Worm (Caenorhabditis elegans) whole organism, midembryonic: ENCODE measurements around the gene cyp-33B1.

ENCODE experiments used
- T22C8.4 ChIP-seq: fragments of 200-800 bp; sonication (Bioruptor generic); IDR thresholded peaks from 2 replicates; pipeline ENCODE4 v1.3.6; 2022; ENCODE audit warnings: missing genetic modification characterization, missing compliant biosample characterization
- cog-1 ChIP-seq: sonication (generic microtip); optimal IDR thresholded peaks from 2 replicates; lab custom pipeline; 2016; ENCODE audit warnings: missing genetic modification characterization, missing compliant biosample characterization
- flt-1 ChIP-seq: fragments of 200-800 bp; sonication (Bioruptor generic); IDR thresholded peaks from 2 replicates; pipeline ENCODE4 v1.3.6; 2022; ENCODE audit warnings: missing genetic modification characterization, missing compliant biosample characterization
- ref-1 ChIP-seq: fragments of 200-800 bp; sonication (Bioruptor generic); conservative IDR thresholded peaks from 2 replicates; pipeline ENCODE4 v1.3.6; 2022; ENCODE audit warnings: missing genetic modification reagents, missing genetic modification characterization, missing compliant biosample characterization
- tab-1 ChIP-seq: fragments of 200-800 bp; sonication (Bioruptor generic); IDR thresholded peaks from 2 replicates; pipeline ENCODE4 v1.3.6; 2022; ENCODE audit warnings: missing genetic modification characterization, missing compliant biosample characterization
- ztf-23 ChIP-seq: fragments of 200-800 bp; sonication (Bioruptor generic); IDR thresholded peaks from 2 replicates; pipeline ENCODE4 v1.3.6; 2022; ENCODE audit warnings: missing genetic modification reagents, missing genetic modification characterization, missing compliant biosample characterization

- TF ChIP-seq ztf-23 (GFP tag; lab: Robert Waterston, UW) (no peak), flt-1 (GFP tag; lab: Robert Waterston, UW) (no peak), T22C8.4 (GFP tag; lab: Robert Waterston, UW) (no peak), tab-1 (no peak), cog-1 (no peak), ref-1 (GFP tag; lab: Robert Waterston, UW) (no peak)
These were observed 37.8 kb downstream of the cyp-33B1 start for ce11 chrV:9078815-9079525.
